Fruit fly (Drosophila melanogaster) whole organism, embryonic: ENCODE data around the gene CG2059.

Experiments
- B-H2 ChIP-seq: fragments of 200-800 bp; sonication (Bioruptor generic); optimal IDR thresholded peaks from 2 replicates; lab custom pipeline; 2018; ENCODE audit warnings: missing biosample characterization, mild to moderate bottlenecking, missing genetic modification characterization
- CG1024 ChIP-seq: fragments of 200-800 bp; sonication (Bioruptor generic); IDR thresholded peaks from 2 replicates; pipeline ENCODE4 v1.3.6; 2022; ENCODE audit warnings: missing biosample characterization, missing genetic modification characterization
- CG10462 ChIP-seq: fragments of 200-800 bp; sonication (Bioruptor generic); optimal IDR thresholded peaks from 2 replicates; lab custom pipeline; 2016; ENCODE audit warnings: missing biosample characterization, missing genetic modification characterization
- CG11247 ChIP-seq: fragments of 200-800 bp; sonication (Bioruptor generic); IDR thresholded peaks from 2 replicates; pipeline ENCODE4 v1.3.6; 2022; ENCODE audit warnings: missing biosample characterization, missing genetic modification characterization
- CG12391 ChIP-seq: fragments of 200-800 bp; sonication (Bioruptor generic); optimal IDR thresholded peaks from 3 replicates; lab custom pipeline; 2018; ENCODE audit warnings: missing biosample characterization, mild to moderate bottlenecking, missing genetic modification characterization, moderate library complexity
- CG13424 ChIP-seq: fragments of 200-800 bp; sonication (Bioruptor generic); optimal IDR thresholded peaks from 2 replicates; lab custom pipeline; 2019; ENCODE audit warnings: missing biosample characterization, mild to moderate bottlenecking, missing genetic modification characterization, moderate library complexity
- CG14860 ChIP-seq: fragments of 200-800 bp; sonication (Bioruptor generic); IDR thresholded peaks from 3 replicates; pipeline ENCODE4 v1.3.6; 2022; ENCODE audit warnings: missing biosample characterization, missing genetic modification characterization; ENCODE audit not compliant: partially characterized antibody
- CG15269 ChIP-seq: fragments of 200-800 bp; sonication (Bioruptor generic); optimal IDR thresholded peaks from 2 replicates; lab custom pipeline; 2018; ENCODE audit warnings: missing biosample characterization, mild to moderate bottlenecking, missing genetic modification characterization, moderate library complexity
- CG18262 ChIP-seq: fragments of 200-800 bp; optimal IDR thresholded peaks from 3 replicates; lab custom pipeline; 2019; ENCODE audit warnings: missing biosample characterization, mild to moderate bottlenecking, missing genetic modification characterization, moderate library complexity
- CG1832 ChIP-seq: fragments of 200-800 bp; sonication (Bioruptor generic); optimal IDR thresholded peaks from 2 replicates; lab custom pipeline; 2017; ENCODE audit warnings: missing biosample characterization, mild to moderate bottlenecking, missing genetic modification characterization, inconsistent platforms
- CG32532 ChIP-seq: fragments of 200-800 bp; sonication (Bioruptor generic); IDR thresholded peaks from 2 replicates; pipeline ENCODE4 v1.3.6; 2022; ENCODE audit warnings: missing biosample characterization, missing genetic modification characterization
- CG3281 ChIP-seq: fragments of 200-800 bp; sonication (Bioruptor generic); optimal IDR thresholded peaks from 3 replicates; lab custom pipeline; 2017; ENCODE audit warnings: missing biosample characterization, mild to moderate bottlenecking, missing genetic modification characterization
- CG33213 ChIP-seq: fragments of 200-800 bp; sonication (Bioruptor generic); optimal IDR thresholded peaks from 3 replicates; lab custom pipeline; 2016; ENCODE audit warnings: missing biosample characterization, missing genetic modification characterization
- CG4617 ChIP-seq: fragments of 200-800 bp; sonication (Bioruptor generic); optimal IDR thresholded peaks from 3 replicates; lab custom pipeline; 2016; ENCODE audit warnings: missing biosample characterization, missing genetic modification characterization, borderline replicate concordance
- CG5953 ChIP-seq: fragments of 200-800 bp; sonication (Bioruptor generic); IDR thresholded peaks from 2 replicates; pipeline ENCODE4 v1.3.6; 2022; ENCODE audit warnings: missing biosample characterization, missing genetic modification characterization
- CG6654 ChIP-seq: fragments of 200-800 bp; sonication (Bioruptor generic); optimal IDR thresholded peaks from 2 replicates; lab custom pipeline; 2017; ENCODE audit warnings: missing biosample characterization, mild to moderate bottlenecking, missing genetic modification characterization
- CG6689 ChIP-seq: fragments of 200-800 bp; sonication (Bioruptor generic); IDR thresholded peaks from 2 replicates; pipeline ENCODE4 v1.3.6; 2022; ENCODE audit warnings: missing biosample characterization, missing genetic modification characterization
- CG6791 ChIP-seq: fragments of 200-800 bp; sonication (Bioruptor generic); IDR thresholded peaks from 3 replicates; pipeline ENCODE4 v1.3.6; 2022; ENCODE audit warnings: missing biosample characterization, missing genetic modification characterization; ENCODE audit not compliant: partially characterized antibody
- CG8290 ChIP-seq, 3 experiments: fragments of 200-800 bp; sonication (Bioruptor generic); optimal IDR thresholded peaks; 2 replicates each; lab custom pipeline; 2016 to 2019; ENCODE audit warnings: missing biosample characterization in 3 of 3, missing genetic modification characterization in 3 of 3, mild to moderate bottlenecking in 2 of 3, moderate library complexity in 1 of 3
- CG9817 ChIP-seq: fragments of 200-800 bp; sonication (Bioruptor generic); optimal IDR thresholded peaks from 2 replicates; lab custom pipeline; 2018; ENCODE audit warnings: missing biosample characterization, mild to moderate bottlenecking, missing genetic modification characterization, moderate library complexity
- D ChIP-seq, 2 experiments: fragments of 200-800 bp in 1 of 2; fragments of >200 bp in 1 of 2; sonication (Bioruptor generic) in 1 of 2; optimal IDR thresholded peaks; 2 replicates in 1 of 2; 3 replicates in 1 of 2; lab custom pipeline; 2017; ENCODE audit warnings: mild to moderate bottlenecking in 1 of 2, missing biosample characterization in 1 of 2, missing genetic modification characterization in 1 of 2, missing genetic modification reagents in 1 of 2
- Dbx ChIP-seq: fragments of 200-800 bp; sonication (Bioruptor generic); IDR thresholded peaks from 3 replicates; pipeline ENCODE4 v1.3.6; 2022; ENCODE audit warnings: missing biosample characterization, missing genetic modification characterization
- E2f1 ChIP-seq: fragments of 200-800 bp; sonication (Bioruptor generic); IDR thresholded peaks from 2 replicates; pipeline ENCODE4 v1.3.6; 2022; ENCODE audit warnings: missing biosample characterization, missing genetic modification characterization
- Eip74EF ChIP-seq, 2 experiments: fragments of 200-800 bp in 1 of 2; fragments of >200 bp in 1 of 2; sonication (Bioruptor generic) in 1 of 2; optimal IDR thresholded peaks; 2 replicates each; lab custom pipeline; 2017 to 2019; ENCODE audit warnings: missing biosample characterization in 2 of 2, missing genetic modification characterization in 2 of 2, mild to moderate bottlenecking in 1 of 2, moderate library complexity in 1 of 2
- Fer1 ChIP-seq: fragments of 200-800 bp; sonication (Bioruptor generic); optimal IDR thresholded peaks from 2 replicates; lab custom pipeline; 2017; ENCODE audit warnings: missing biosample characterization, mild to moderate bottlenecking, missing genetic modification characterization
- H15 ChIP-seq: fragments of 200-800 bp; sonication (Bioruptor generic); IDR thresholded peaks from 3 replicates; pipeline ENCODE4 v1.3.6; 2022; ENCODE audit warnings: missing biosample characterization, missing genetic modification characterization
- Hand ChIP-seq: fragments of 200-800 bp; sonication (Bioruptor generic); optimal IDR thresholded peaks from 2 replicates; lab custom pipeline; 2017; ENCODE audit warnings: mild to moderate bottlenecking, missing biosample characterization, missing genetic modification reagents, missing genetic modification characterization
- Hr3 ChIP-seq: fragments of 200-800 bp; sonication (Bioruptor generic); optimal IDR thresholded peaks from 3 replicates; lab custom pipeline; 2016; ENCODE audit warnings: missing biosample characterization, missing genetic modification characterization
- Lim3 ChIP-seq: fragments of 200-800 bp; sonication (Bioruptor generic); IDR thresholded peaks from 2 replicates; pipeline ENCODE4 v1.3.6; 2022; ENCODE audit warnings: missing biosample characterization, missing genetic modification characterization
- Med ChIP-seq: fragments of 200-800 bp; sonication (Bioruptor generic); peaks from one replicate; lab custom pipeline; 2016; ENCODE audit warnings: missing biosample characterization, missing genetic modification characterization, mild to moderate bottlenecking, inconsistent platforms, moderate library complexity
- NK7.1 ChIP-seq: fragments of 200-800 bp; sonication (Bioruptor generic); optimal IDR thresholded peaks from 3 replicates; lab custom pipeline; 2016; ENCODE audit warnings: missing biosample characterization, missing genetic modification characterization
- Ptx1 ChIP-seq: fragments of 200-800 bp; sonication (Bioruptor generic); IDR thresholded peaks from 2 replicates; pipeline ENCODE4 v1.3.6; 2022; ENCODE audit warnings: missing biosample characterization, missing genetic modification characterization
- Sin3A ChIP-seq: fragments of >200 bp; optimal IDR thresholded peaks from 2 replicates; lab custom pipeline; 2018
- TFAM ChIP-seq: fragments of 200-800 bp; sonication (Bioruptor generic); optimal IDR thresholded peaks from 2 replicates; lab custom pipeline; 2017; ENCODE audit warnings: missing biosample characterization, missing genetic modification characterization, inconsistent platforms
- Tbp ChIP-seq: fragments of >200 bp; optimal IDR thresholded peaks from 2 replicates; lab custom pipeline; 2018; ENCODE audit warnings: missing biosample characterization, missing genetic modification characterization
- Vsx1 ChIP-seq: fragments of 200-800 bp; sonication (Bioruptor generic); optimal IDR thresholded peaks from 2 replicates; lab custom pipeline; 2017; ENCODE audit warnings: missing biosample characterization, mild to moderate bottlenecking, missing genetic modification characterization, missing genetic modification reagents
- dmrt11E ChIP-seq: fragments of 200-800 bp; sonication (Bioruptor generic); optimal IDR thresholded peaks from 3 replicates; lab custom pipeline; 2018; ENCODE audit warnings: missing biosample characterization, mild to moderate bottlenecking, missing genetic modification characterization, moderate library complexity
- ewg ChIP-seq: fragments of 200-800 bp; sonication (Bioruptor generic); optimal IDR thresholded peaks from 3 replicates; lab custom pipeline; 2017; ENCODE audit warnings: mild to moderate bottlenecking, missing biosample characterization, missing genetic modification reagents, missing genetic modification characterization
- fd102C ChIP-seq: fragments of 200-800 bp; sonication (Bioruptor generic); optimal IDR thresholded peaks from 2 replicates; lab custom pipeline; 2018; ENCODE audit warnings: missing biosample characterization, mild to moderate bottlenecking, missing genetic modification characterization, moderate library complexity
- jumu ChIP-seq: fragments of 200-800 bp; sonication (Bioruptor generic); optimal IDR thresholded peaks from 3 replicates; lab custom pipeline; 2016; ENCODE audit warnings: missing biosample characterization, missing genetic modification characterization
- nau ChIP-seq: fragments of 200-800 bp; sonication (Bioruptor generic); optimal IDR thresholded peaks from 3 replicates; lab custom pipeline; 2017; ENCODE audit warnings: missing biosample characterization, mild to moderate bottlenecking, missing genetic modification characterization, missing genetic modification reagents
- org-1 ChIP-seq: fragments of 200-800 bp; sonication (Bioruptor generic); optimal IDR thresholded peaks from 2 replicates; lab custom pipeline; 2017; ENCODE audit warnings: missing biosample characterization, missing genetic modification characterization
- p53 ChIP-seq: fragments of 200-800 bp; sonication (Bioruptor generic); optimal IDR thresholded peaks from 2 replicates; lab custom pipeline; 2016; ENCODE audit warnings: missing biosample characterization, missing genetic modification characterization
- pho ChIP-seq: fragments of 200-800 bp; sonication (Bioruptor generic); optimal IDR thresholded peaks from 2 replicates; lab custom pipeline; 2016; ENCODE audit warnings: missing biosample characterization, missing genetic modification characterization
- pita ChIP-seq: fragments of 200-800 bp; sonication (Bioruptor generic); optimal IDR thresholded peaks from 2 replicates; lab custom pipeline; 2017; ENCODE audit warnings: missing biosample characterization, mild to moderate bottlenecking, missing genetic modification characterization
- prd ChIP-seq, 3 experiments: fragments of >200 bp in 2 of 3; fragments of 200-800 bp in 1 of 3; sonication (Bioruptor generic) in 1 of 3; optimal IDR thresholded peaks in 2 of 3; IDR thresholded peaks in 1 of 3; 2 replicates in 2 of 3; 3 replicates in 1 of 3; pipeline versions ENCODE4 v1.3.6 to Lab custom; 2017 to 2022; ENCODE audit warnings: missing biosample characterization in 1 of 3, missing genetic modification characterization in 1 of 3
- ranshi ChIP-seq: fragments of 200-800 bp; sonication (Bioruptor generic); IDR thresholded peaks from 2 replicates; pipeline ENCODE4 v1.3.6; 2022; ENCODE audit warnings: missing biosample characterization, missing genetic modification characterization
- row ChIP-seq: fragments of 200-800 bp; sonication (Bioruptor generic); IDR thresholded peaks from 3 replicates; pipeline ENCODE4 v1.3.6; 2022; ENCODE audit warnings: missing biosample characterization, missing genetic modification characterization
- run ChIP-seq: fragments of 200-800 bp; sonication (Bioruptor generic); optimal IDR thresholded peaks from 3 replicates; lab custom pipeline; 2018; ENCODE audit warnings: missing biosample characterization, mild to moderate bottlenecking, missing genetic modification characterization
- toy ChIP-seq: fragments of 200-800 bp; sonication (Bioruptor generic); IDR thresholded peaks from 2 replicates; pipeline ENCODE4 v1.3.6; 2022; ENCODE audit warnings: missing biosample characterization, missing genetic modification characterization

Gene CG2059

DNA sequence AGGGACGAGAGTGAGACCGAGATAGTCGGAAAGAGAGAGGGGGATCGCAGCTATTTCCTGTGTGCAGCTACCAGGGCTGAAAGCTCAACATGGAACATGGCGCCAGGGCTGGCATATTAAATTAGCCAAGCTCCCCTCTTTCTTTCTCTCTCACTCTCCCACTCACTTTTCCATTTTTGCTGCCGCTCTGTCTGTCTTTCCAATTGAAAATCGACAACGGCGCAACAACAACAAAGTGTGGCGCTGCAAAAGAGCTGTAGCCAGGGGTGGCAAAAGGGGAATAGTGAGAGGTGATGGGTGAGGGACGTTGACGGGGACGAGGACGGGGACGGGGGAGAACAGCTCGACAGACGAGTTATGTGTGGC, 14.2 kb downstream of the CG2059 start (continued):
- TF ChIP-seq CG14860 (GFP tag; lab: Robert Waterston, UW) = no peak
- TF ChIP-seq org-1 (GFP tag; lab: Kevin White, UChicago) = no peak
- TF ChIP-seq Vsx1 (GFP tag; lab: Kevin White, UChicago) = peak; percentile 91
- TF ChIP-seq Eip74EF (GFP tag; optimal IDR thresholded peaks at IDR 0.05; lab: Kevin White, UChicago) = no peak
- TF ChIP-seq CG6654 = no peak
- peak; percentile 5 for TF ChIP-seq CG12391 (tag; lab: Kevin White, UChicago)
- no peak for TF ChIP-seq Dbx (GFP tag; lab: Robert Waterston, UW)
- no peak for TF ChIP-seq CG6791
- peak; percentile 49 for TF ChIP-seq CG3281 (GFP tag; lab: Kevin White, UChicago)
- 0 out of 3 replicates have a peak, but pooled peaks have one; percentile 8 for TF ChIP-seq H15 (GFP tag; lab: Robert Waterston, UW)
- TF ChIP-seq fd102C = no peak
- TF ChIP-seq toy (GFP tag; lab: Robert Waterston, UW) = 0 out of 2 replicates have a peak, but pooled peaks have one; percentile 34
- TF ChIP-seq CG15269 = peak; percentile 6
- no peak for TF ChIP-seq TFAM (GFP tag; lab: Kevin White, UChicago)
- TF ChIP-seq prd (optimal IDR thresholded peaks at IDR 0.05; lab: Kevin White, UChicago) = no peak
- no peak for TF ChIP-seq prd (GFP tag; IDR thresholded peaks at IDR 0.05; lab: Robert Waterston, UW)
- no peak for TF ChIP-seq row (GFP tag; lab: Robert Waterston, UW)
- TF ChIP-seq CG4617 (GFP tag; lab: Kevin White, UChicago) = no peak
- no peak for TF ChIP-seq CG8290 (GFP tag; optimal IDR thresholded peaks at IDR 0.05; lab: Kevin White, UChicago)
- peak in 1 of 2 experiments; percentile 59 for TF ChIP-seq CG8290 (tag; optimal IDR thresholded peaks at IDR 0.05; lab: Kevin White, UChicago)
- TF ChIP-seq Hand (GFP tag; lab: Kevin White, UChicago) = peak; percentile 48
- peak; percentile 17 for TF ChIP-seq CG32532 (GFP tag; lab: Robert Waterston, UW)
- TF ChIP-seq CG33213 (GFP tag; lab: Kevin White, UChicago) = no peak
- TF ChIP-seq Fer1 (GFP tag; lab: Kevin White, UChicago) = no peak
- peak; percentile 79 for TF ChIP-seq Med (GFP tag; lab: Kevin White, UChicago)
- TF ChIP-seq jumu (GFP tag; lab: Kevin White, UChicago) = peak; percentile 9
- TF ChIP-seq pita (GFP tag; lab: Kevin White, UChicago) = no peak
- TF ChIP-seq dmrt11E = no peak
- TF ChIP-seq Hr3 (GFP tag; lab: Kevin White, UChicago) = no peak
- TF ChIP-seq run = no peak
- no peak for TF ChIP-seq CG1024 (GFP tag; lab: Robert Waterston, UW)
- TF ChIP-seq nau (GFP tag; lab: Kevin White, UChicago) = no peak
- TF ChIP-seq CG5953 (GFP tag; lab: Robert Waterston, UW) = no peak
- peak; percentile 25 for TF ChIP-seq CG1832
- no peak for TF ChIP-seq D (optimal IDR thresholded peaks at IDR 0.05; lab: Kevin White, UChicago)
- no peak for TF ChIP-seq D (GFP tag; optimal IDR thresholded peaks at IDR 0.05; lab: Kevin White, UChicago)
- TF ChIP-seq CG6689 (GFP tag; lab: Robert Waterston, UW) = no peak
- TF ChIP-seq Sin3A (lab: Kevin White, UChicago) = no peak
- no peak for TF ChIP-seq CG10462 (GFP tag; lab: Kevin White, UChicago)
- no peak for TF ChIP-seq E2f1 (GFP tag; lab: Robert Waterston, UW)
- peak; percentile 14 for TF ChIP-seq CG18262 (tag; lab: Kevin White, UChicago)
- TF ChIP-seq B-H2 (GFP tag; lab: Kevin White, UChicago) = no peak
- no peak for TF ChIP-seq ranshi
- no peak for TF ChIP-seq NK7.1 (GFP tag; lab: Kevin White, UChicago)
- TF ChIP-seq Lim3 (GFP tag; lab: Robert Waterston, UW) = no peak
- TF ChIP-seq CG9817 = peak; percentile 11
- TF ChIP-seq pho (GFP tag; lab: Kevin White, UChicago) = no peak
- peak; percentile 30; the same call in 1 of the 2 replicates for TF ChIP-seq Ptx1
- TF ChIP-seq CG13424 (tag; lab: Kevin White, UChicago) = no peak
- no peak for TF ChIP-seq ewg (GFP tag; lab: Kevin White, UChicago)
- TF ChIP-seq Tbp (GFP tag; lab: Kevin White, UChicago) = no peak
- TF ChIP-seq p53 = no peak
- no peak for TF ChIP-seq CG11247 (GFP tag; lab: Robert Waterston, UW)
